Fruit fly (Drosophila melanogaster) whole organism, pupa: ENCODE results near the gene Sox21b.

ENCODE experiments used
- CG10348 ChIP-seq: fragments of 200-800 bp; sonication (Bioruptor generic); IDR thresholded peaks from 2 replicates; pipeline ENCODE4 v1.3.6; 2022; ENCODE audit warnings: missing biosample characterization, missing genetic modification characterization
- CG12605 ChIP-seq: fragments of 200-800 bp; sonication (Bioruptor generic); IDR thresholded peaks from 2 replicates; pipeline ENCODE4 v1.3.6; 2022; ENCODE audit warnings: missing biosample characterization, missing genetic modification characterization
- CG13204 ChIP-seq: fragments of 200-800 bp; sonication (Bioruptor generic); optimal IDR thresholded peaks from 2 replicates; lab custom pipeline; 2018; ENCODE audit warnings: missing biosample characterization, mild to moderate bottlenecking, missing genetic modification characterization, moderate library complexity
- CG14655 ChIP-seq: fragments of 200-800 bp; sonication (Bioruptor generic); optimal IDR thresholded peaks from 3 replicates; lab custom pipeline; 2017; ENCODE audit warnings: mild to moderate bottlenecking, missing biosample characterization, missing genetic modification reagents, missing genetic modification characterization
- CG15710 ChIP-seq: fragments of 200-800 bp; sonication (Bioruptor generic); optimal IDR thresholded peaks from 2 replicates; lab custom pipeline; 2018; ENCODE audit warnings: missing biosample characterization, mild to moderate bottlenecking, missing genetic modification characterization, moderate library complexity
- CG17806 ChIP-seq: fragments of 200-800 bp; sonication (Bioruptor generic); optimal IDR thresholded peaks from 2 replicates; lab custom pipeline; 2018; ENCODE audit warnings: missing biosample characterization, mild to moderate bottlenecking, missing genetic modification characterization, moderate library complexity
- CG32121 ChIP-seq: fragments of 200-800 bp; sonication (Bioruptor generic); IDR thresholded peaks from 2 replicates; pipeline ENCODE4 v1.3.6; 2022; ENCODE audit warnings: missing biosample characterization, missing genetic modification characterization
- CG34367 ChIP-seq: fragments of 200-800 bp; sonication (Bioruptor generic); optimal IDR thresholded peaks from 2 replicates; lab custom pipeline; 2018; ENCODE audit warnings: missing biosample characterization, mild to moderate bottlenecking, missing genetic modification characterization
- CG4496 ChIP-seq: fragments of 200-800 bp; sonication (Bioruptor generic); IDR thresholded peaks from 3 replicates; pipeline ENCODE4 v1.3.6; 2022; ENCODE audit warnings: missing biosample characterization, missing genetic modification characterization
- CG8159 ChIP-seq: fragments of 200-800 bp; sonication (Bioruptor generic); optimal IDR thresholded peaks from 3 replicates; lab custom pipeline; 2018; ENCODE audit warnings: missing biosample characterization, mild to moderate bottlenecking, missing genetic modification characterization, moderate library complexity
- CG8301 ChIP-seq: fragments of 200-800 bp; sonication (Bioruptor generic); optimal IDR thresholded peaks from 2 replicates; lab custom pipeline; 2018; ENCODE audit warnings: missing biosample characterization, mild to moderate bottlenecking, missing genetic modification characterization
- CG9948 ChIP-seq: fragments of 200-800 bp; sonication (Bioruptor generic); optimal IDR thresholded peaks from 2 replicates; lab custom pipeline; 2018; ENCODE audit warnings: missing biosample characterization, mild to moderate bottlenecking, missing genetic modification characterization, moderate library complexity
- D1 ChIP-seq: fragments of 200-800 bp; sonication (Bioruptor generic); optimal IDR thresholded peaks from 2 replicates; lab custom pipeline; 2018; ENCODE audit warnings: missing biosample characterization, mild to moderate bottlenecking, missing genetic modification characterization, moderate library complexity
- EcR ChIP-seq: fragments of 200-800 bp; sonication (Bioruptor generic); optimal IDR thresholded peaks from 3 replicates; lab custom pipeline; 2019; ENCODE audit warnings: missing biosample characterization, missing genetic modification characterization, mild to moderate bottlenecking, moderate library complexity, missing genetic modification reagents
- Ets98B ChIP-seq: fragments of 200-800 bp; sonication (Bioruptor generic); IDR thresholded peaks from 2 replicates; pipeline ENCODE4 v1.3.6; 2022; ENCODE audit warnings: missing biosample characterization, missing genetic modification characterization
- Pif1A ChIP-seq: fragments of 200-800 bp; sonication (Bioruptor generic); optimal IDR thresholded peaks from 3 replicates; lab custom pipeline; 2016; ENCODE audit warnings: missing biosample characterization, missing genetic modification characterization
- Pif1B ChIP-seq: fragments of 200-800 bp; sonication (Bioruptor generic); optimal IDR thresholded peaks from 3 replicates; lab custom pipeline; 2016; ENCODE audit warnings: missing biosample characterization, missing genetic modification characterization
- Snoo ChIP-seq: fragments of 200-800 bp; sonication (Bioruptor generic); optimal IDR thresholded peaks from 3 replicates; lab custom pipeline; 2017; ENCODE audit warnings: missing biosample characterization, mild to moderate bottlenecking, missing genetic modification characterization, inconsistent platforms
- fd96Ca ChIP-seq: fragments of 200-800 bp; sonication (Bioruptor generic); IDR thresholded peaks from 3 replicates; pipeline ENCODE4 v1.3.6; 2022; ENCODE audit warnings: missing biosample characterization, missing genetic modification characterization
- gl ChIP-seq: fragments of 200-800 bp; sonication (Bioruptor generic); optimal IDR thresholded peaks from 2 replicates; lab custom pipeline; 2018; ENCODE audit warnings: missing biosample characterization, mild to moderate bottlenecking, missing genetic modification characterization
- rn ChIP-seq: fragments of 200-800 bp; sonication (Bioruptor generic); IDR thresholded peaks from 2 replicates; pipeline ENCODE4 v1.3.6; 2022; ENCODE audit warnings: missing biosample characterization, missing genetic modification characterization

The Sox21b gene

dm6 chr3L:14075472-14075871, 55.7 kb downstream of the Sox21b start, which contains the start of gene btl:
TSS of gene btl (plus strand) at chr3L:14075772.
- TF ChIP-seq Pif1B (GFP tag; lab: Kevin White, UChicago) (no peak), D1 (no peak), Snoo (no peak), CG32121 (no peak), CG13204 (GFP tag; lab: Kevin White, UChicago) (no peak), gl (tag; lab: Kevin White, UChicago) (no peak), Pif1A (GFP tag; lab: Kevin White, UChicago) (no peak), CG15710 (no peak), CG17806 (tag; lab: Kevin White, UChicago) (no peak)

dm6 chr3L:14071621-14072020, 59.5 kb downstream of the Sox21b start, which contains the start of gene Pex1:
TSS of gene Pex1 (plus strand) at chr3L:14071892.
- TF ChIP-seq CG12605 (GFP tag; lab: Robert Waterston, UW) (peak; percentile 79), CG4496 (GFP tag; lab: Robert Waterston, UW) (0 out of 3 replicates have a peak, but pooled peaks have one; percentile 25), CG15710 (no peak), CG14655 (GFP tag; lab: Kevin White, UChicago) (no peak), fd96Ca (GFP tag; lab: Robert Waterston, UW) (no peak), CG10348 (GFP tag; lab: Robert Waterston, UW) (no peak)
- TF ChIP-seq, all 21 proteins: peak for 2

dm6 chr3L:14064065-14064414, 67.1 kb downstream of the Sox21b start:
- TF ChIP-seq Ets98B (GFP tag; lab: Robert Waterston, UW), result no peak; the same call in 1 of the 2 replicates
- TF ChIP-seq CG12605 (GFP tag; lab: Robert Waterston, UW), result no peak
- TF ChIP-seq fd96Ca (GFP tag; lab: Robert Waterston, UW), result no peak
- no peak for TF ChIP-seq Snoo
- no peak for TF ChIP-seq D1
- TF ChIP-seq Pif1B (GFP tag; lab: Kevin White, UChicago), result no peak

dm6 chr3L:14063241-14064064, 67.7 kb downstream of the Sox21b start:
- TF ChIP-seq Pif1A (GFP tag; lab: Kevin White, UChicago) (peak; percentile 23), rn (GFP tag; lab: Robert Waterston, UW) (no peak), D1 (no peak), Pif1B (GFP tag; lab: Kevin White, UChicago) (no peak), Snoo (no peak), CG12605 (GFP tag; lab: Robert Waterston, UW) (no peak), CG14655 (GFP tag; lab: Kevin White, UChicago) (no peak), gl (tag; lab: Kevin White, UChicago) (no peak), Ets98B (GFP tag; lab: Robert Waterston, UW) (no peak; the same call in 1 of the 2 replicates), CG8159 (no peak), CG34367 (tag; lab: Kevin White, UChicago) (peak; percentile 18), EcR (GFP tag; lab: Kevin White, UChicago) (peak; percentile 78), CG9948 (tag; lab: Kevin White, UChicago) (peak; percentile 39), CG13204 (GFP tag; lab: Kevin White, UChicago) (peak; percentile 33), CG8301 (peak; percentile 43), CG32121 (0 out of 2 replicates have a peak, but pooled peaks have one; percentile 16), CG15710 (peak; percentile 35), CG10348 (GFP tag; lab: Robert Waterston, UW) (peak; percentile 54), CG17806 (tag; lab: Kevin White, UChicago) (no peak), fd96Ca (GFP tag; lab: Robert Waterston, UW) (peak; percentile 15; the same call in 1 of the 3 replicates), CG4496 (GFP tag; lab: Robert Waterston, UW) (peak; percentile 27; the same call in 1 of the 3 replicates)

- peak; percentile 15; the same call in 1 of the 2 replicates for TF ChIP-seq CG32121
- TF ChIP-seq CG9948 (tag; lab: Kevin White, UChicago), result no peak
These were observed 68.4 kb downstream of the Sox21b start for dm6 chr3L:14062702-14063101.
